Worm (Caenorhabditis elegans): ENCODE data around the gene gon-4.

DNA sequence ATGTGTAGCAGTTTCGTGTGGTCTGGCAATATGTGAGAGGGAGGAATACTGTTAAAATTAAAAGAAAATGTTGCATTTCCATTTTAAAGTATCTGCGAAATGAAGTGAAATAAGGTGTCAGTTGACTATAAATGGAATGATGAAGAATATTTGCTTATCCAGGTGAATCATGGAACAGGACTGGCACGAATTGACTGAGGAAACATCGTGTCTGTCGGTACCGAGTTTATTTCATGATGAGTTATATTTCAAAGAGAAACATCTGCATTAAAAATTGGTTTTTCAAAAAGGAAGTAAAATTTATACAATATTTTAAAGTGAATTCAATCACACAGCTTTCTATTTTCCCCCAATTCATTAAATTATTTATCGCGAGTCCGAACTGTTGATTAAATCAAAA lies 29.9 kb downstream of the gon-4 start, which contains the start of gene F01G10.6:
- TF ChIP-seq him-1 (tag; optimal IDR thresholded peaks at IDR 0.05) (no peak), dao-5 (tag; optimal IDR thresholded peaks at IDR 0.05) (no peak)

Data from whole organism, L4/young adult.